Worm (Caenorhabditis elegans) whole organism, L4/young adult: ENCODE results near the gene nspg-8.

Source experiments
- W03F9.2 ChIP-seq: fragments of 150-350 bp; optimal IDR thresholded peaks from 2 replicates; lab custom pipeline; 2014; ENCODE audit warnings: missing biosample characterization, missing genetic modification characterization
- him-1 ChIP-seq: sonication (generic microtip); optimal IDR thresholded peaks from 2 replicates; lab custom pipeline; 2016; ENCODE audit warnings: missing genotype, missing genetic modification reagents, missing genetic modification characterization, missing compliant biosample characterization

- no peak for TF ChIP-seq W03F9.2 (tag; lab: Kevin White, UChicago)
- TF ChIP-seq him-1 = no peak
These were observed 44.4 kb downstream of the nspg-8 start for ce11 chrIII:1226256-1226655.
